Worm (Caenorhabditis elegans): Measurements from ENCODE around the gene F09E10.7.
A peak's percentile ranks its signal among the peaks of the same experiment; 100 is the strongest.

F09E10.7 gene

ce11 chrX:1454385-1454784, 47.3 kb downstream of the F09E10.7 start:
- TF ChIP-seq sdc-2 (tag; optimal IDR thresholded peaks at IDR 0.05) = peak; percentile 86
- peak; percentile 83 for TF ChIP-seq ceh-31 (tag; optimal IDR thresholded peaks at IDR 0.05)
- peak; percentile 88 for TF ChIP-seq hlh-30 (tag; optimal IDR thresholded peaks at IDR 0.05; ENCODE audit: insufficient read depth)
- peak; percentile 51 for TF ChIP-seq madf-2 (tag; optimal IDR thresholded peaks at IDR 0.05)
- no peak for TF ChIP-seq dmd-4 (tag; optimal IDR thresholded peaks at IDR 0.05; ENCODE audit: borderline replicate concordance)
- TF ChIP-seq dve-1 (tag; optimal IDR thresholded peaks at IDR 0.05) = peak; percentile 83
- TF ChIP-seq tbx-7 (tag; optimal IDR thresholded peaks at IDR 0.05) = no peak
- TF ChIP-seq eyg-1 (tag; optimal IDR thresholded peaks at IDR 0.05) = no peak
- TF ChIP-seq mec-3 (tag; optimal IDR thresholded peaks at IDR 0.05; ENCODE audit: borderline replicate concordance) = no peak
- TF ChIP-seq lim-6 (tag; optimal IDR thresholded peaks at IDR 0.05) = peak; percentile 11
- peak; percentile 18 for TF ChIP-seq hlh-6 (tag; optimal IDR thresholded peaks at IDR 0.05)
- no peak for TF ChIP-seq unc-86 (tag; optimal IDR thresholded peaks at IDR 0.05)
- no peak for TF ChIP-seq sox-2 (GFP tag; IDR thresholded peaks at IDR 0.05)
- peak; percentile 62 for TF ChIP-seq C08G9.2 (tag; optimal IDR thresholded peaks at IDR 0.05)
- TF ChIP-seq fkh-6 (tag; optimal IDR thresholded peaks at IDR 0.05) = no peak
- TF ChIP-seq rnt-1 (tag; optimal IDR thresholded peaks at IDR 0.05) = peak; percentile 82
- peak; percentile 98 for TF ChIP-seq unc-55 (GFP tag; optimal IDR thresholded peaks at IDR 0.05)
- TF ChIP-seq Y22D7AL.16 (tag; optimal IDR thresholded peaks at IDR 0.05) = no peak
- TF ChIP-seq npax-4 (tag; optimal IDR thresholded peaks at IDR 0.05) = no peak
- no peak for TF ChIP-seq nhr-11 (tag; optimal IDR thresholded peaks at IDR 0.05)
- TF ChIP-seq unc-42 (tag; optimal IDR thresholded peaks at IDR 0.05) = peak; percentile 50
- TF ChIP-seq lin-11 (tag; optimal IDR thresholded peaks at IDR 0.05) = no peak
- no peak for TF ChIP-seq pha-4 (tag; optimal IDR thresholded peaks at IDR 0.05)
- TF ChIP-seq nhr-232 (tag; optimal IDR thresholded peaks at IDR 0.05) = peak; percentile 32
- peak; percentile 81 for TF ChIP-seq tbx-2 (tag; optimal IDR thresholded peaks at IDR 0.05)
- no peak for TF ChIP-seq hlh-15 (tag; optimal IDR thresholded peaks at IDR 0.05)
- no peak for TF ChIP-seq C38D4.7 (GFP tag; optimal IDR thresholded peaks at IDR 0.05)
- TF ChIP-seq pqm-1 (tag; optimal IDR thresholded peaks at IDR 0.05) = peak; percentile 69
- peak; percentile 79 for TF ChIP-seq ref-2 (tag; optimal IDR thresholded peaks at IDR 0.05)
- TF ChIP-seq hlh-13 (GFP tag; optimal IDR thresholded peaks at IDR 0.05) = no peak
- TF ChIP-seq che-1 (tag; optimal IDR thresholded peaks at IDR 0.05) = peak; percentile 46
- TF ChIP-seq ceh-24 (tag; optimal IDR thresholded peaks at IDR 0.05) = no peak
- peak; percentile 82 for TF ChIP-seq ceh-18 (tag; optimal IDR thresholded peaks at IDR 0.05)
- no peak for TF ChIP-seq ceh-45 (GFP tag; IDR thresholded peaks at IDR 0.05)
- TF ChIP-seq elt-4 (tag; optimal IDR thresholded peaks at IDR 0.05) = no peak
- TF ChIP-seq ama-1 (optimal IDR thresholded peaks at IDR 0.05) = no peak
- TF ChIP-seq hlh-8 (tag; optimal IDR thresholded peaks at IDR 0.05) = no peak
- no peak for TF ChIP-seq ceh-48 (tag; optimal IDR thresholded peaks at IDR 0.05)
- no peak for TF ChIP-seq ahr-1 (tag; optimal IDR thresholded peaks at IDR 0.05)
- TF ChIP-seq odd-2 (tag; optimal IDR thresholded peaks at IDR 0.05) = no peak
- no peak for TF ChIP-seq ceh-6 (GFP tag; optimal IDR thresholded peaks at IDR 0.05)
- peak; percentile 75 for TF ChIP-seq ceh-34 (tag; optimal IDR thresholded peaks at IDR 0.05)
- TF ChIP-seq ceh-30 (tag; optimal IDR thresholded peaks at IDR 0.05) = peak; percentile 20
- TF ChIP-seq ceh-14 (tag; optimal IDR thresholded peaks at IDR 0.05) = peak; percentile 40
- TF ChIP-seq F13H6.1 (tag; optimal IDR thresholded peaks at IDR 0.05) = peak; percentile 66
- no peak for TF ChIP-seq pag-3 (tag; optimal IDR thresholded peaks at IDR 0.05; ENCODE audit: borderline replicate concordance)
- TF ChIP-seq pat-9 (tag; optimal IDR thresholded peaks at IDR 0.05) = no peak
- TF ChIP-seq pha-2 (tag; optimal IDR thresholded peaks at IDR 0.05) = peak; percentile 17
- TF ChIP-seq zip-5 (tag; optimal IDR thresholded peaks at IDR 0.05) = no peak
- TF ChIP-seq ets-4 (tag; optimal IDR thresholded peaks at IDR 0.05) = peak; percentile 67
- no peak for TF ChIP-seq ceh-22 (tag; optimal IDR thresholded peaks at IDR 0.05)
- TF ChIP-seq ztf-16 (tag; optimal IDR thresholded peaks at IDR 0.05) = no peak
- TF ChIP-seq nfya-1 (tag; optimal IDR thresholded peaks at IDR 0.05) = peak; percentile 82
- TF ChIP-seq ceh-9 (tag; optimal IDR thresholded peaks at IDR 0.05) = no peak
- peak; percentile 65 for TF ChIP-seq ceh-19 (GFP tag; optimal IDR thresholded peaks at IDR 0.05)
